Comparison of ENCODE assay signal across 1 fruit fly cellular context in genomic region chr3R:28634981-28635930, dm6.
TF ChIP-seq lines count a peak whose summit lies in the region.

Gene CG10011, minus strand, starts transcription at chr3R:28635099.

TF ChIP-seq in whole organism, embryonic, 481 proteins besides CTCF, POLR2A, EP300 and RAD21 (continued from another document and continues in another):
- TF ChIP-seq tio (GFP tag; optimal IDR thresholded peaks at IDR 0.05; lab: Kevin White, UChicago) (no peak), Drgx (GFP tag; IDR thresholded peaks at IDR 0.05; lab: Robert Waterston, UW) (no peak), CG18619 (GFP tag; optimal IDR thresholded peaks at IDR 0.05; lab: Kevin White, UChicago) (no peak), CG12236 (GFP tag; optimal IDR thresholded peaks at IDR 0.05; lab: Kevin White, UChicago) (no peak), en (GFP tag; optimal IDR thresholded peaks at IDR 0.05; lab: Kevin White, UChicago) (no peak), p53 (GFP tag; optimal IDR thresholded peaks at IDR 0.05; lab: Kevin White, UChicago) (no peak), CG6791 (GFP tag; IDR thresholded peaks at IDR 0.05; lab: Robert Waterston, UW; ENCODE audit: partially characterized antibody) (no peak; the same call in 2 of the 3 replicates), dmrt99B (tag; optimal IDR thresholded peaks at IDR 0.05; lab: Kevin White, UChicago) (no peak), CG17568 (GFP tag; optimal IDR thresholded peaks at IDR 0.05; lab: Kevin White, UChicago) (no peak), Abd-B (GFP tag; optimal IDR thresholded peaks at IDR 0.05; lab: Kevin White, UChicago) (peak; percentile 31), gcm2 (GFP tag; optimal IDR thresholded peaks at IDR 0.05; lab: Kevin White, UChicago) (no peak), Rfx (GFP tag; IDR thresholded peaks at IDR 0.05; lab: Robert Waterston, UW) (peak; percentile 28; the same call in 1 of the 2 replicates), Chrac-16 (GFP tag; optimal IDR thresholded peaks at IDR 0.05; lab: Kevin White, UChicago) (no peak), CG30020 (tag; optimal IDR thresholded peaks at IDR 0.05; lab: Kevin White, UChicago) (peak; percentile 10), CG6765 (GFP tag; optimal IDR thresholded peaks at IDR 0.05; lab: Kevin White, UChicago) (no peak), vvl (GFP tag; IDR thresholded peaks at IDR 0.05; lab: Robert Waterston, UW) (0 out of 2 replicates have a peak, but pooled peaks have one; percentile 25), NC2α (GFP tag; optimal IDR thresholded peaks at IDR 0.05; lab: Kevin White, UChicago) (no peak), CG2120 (GFP tag; optimal IDR thresholded peaks at IDR 0.05; lab: Kevin White, UChicago) (no peak), BtbVII (GFP tag; optimal IDR thresholded peaks at IDR 0.05; lab: Kevin White, UChicago) (peak; percentile 8), CG9817 (tag; optimal IDR thresholded peaks at IDR 0.05; lab: Kevin White, UChicago) (no peak), Gsc (GFP tag; IDR thresholded peaks at IDR 0.05; lab: Robert Waterston, UW) (no peak), CG10431 (GFP tag; optimal IDR thresholded peaks at IDR 0.05; lab: Kevin White, UChicago) (no peak), her (GFP tag; optimal IDR thresholded peaks at IDR 0.05; lab: Kevin White, UChicago) (peak; percentile 99), stc (GFP tag; IDR thresholded peaks at IDR 0.05; lab: Robert Waterston, UW) (no peak), CG17328 (GFP tag; IDR thresholded peaks at IDR 0.05; lab: Robert Waterston, UW) (no peak), Nf-YC (tag; optimal IDR thresholded peaks at IDR 0.05; lab: Kevin White, UChicago) (no peak), MESR4 (GFP tag; optimal IDR thresholded peaks at IDR 0.05; lab: Kevin White, UChicago) (peak; percentile 73), CG4404 (GFP tag; IDR thresholded peaks at IDR 0.05; lab: Robert Waterston, UW) (no peak), CG18476 (GFP tag; optimal IDR thresholded peaks at IDR 0.05; lab: Kevin White, UChicago) (no peak), run (tag; optimal IDR thresholded peaks at IDR 0.05; lab: Kevin White, UChicago) (no peak), tin (GFP tag; optimal IDR thresholded peaks at IDR 0.05; lab: Kevin White, UChicago) (no peak), CkIIα-i1 (GFP tag; IDR thresholded peaks at IDR 0.05; lab: Robert Waterston, UW) (no peak), cas (GFP tag; IDR thresholded peaks at IDR 0.05; lab: Robert Waterston, UW) (no peak), pnt (GFP tag; optimal IDR thresholded peaks at IDR 0.05; lab: Kevin White, UChicago) (no peak), mirr (GFP tag; optimal IDR thresholded peaks at IDR 0.05; lab: Kevin White, UChicago) (no peak), tll (GFP tag; optimal IDR thresholded peaks at IDR 0.05; lab: Kevin White, UChicago) (no peak), luna (GFP tag; optimal IDR thresholded peaks at IDR 0.05; lab: Kevin White, UChicago) (no peak), Neu2 (GFP tag; optimal IDR thresholded peaks at IDR 0.05; lab: Kevin White, UChicago; ENCODE audit: borderline replicate concordance) (no peak), lola (GFP tag; optimal IDR thresholded peaks at IDR 0.05; lab: Kevin White, UChicago) (no peak), CG13775 (GFP tag; optimal IDR thresholded peaks at IDR 0.05; lab: Kevin White, UChicago) (no peak), CG13894 (tag; optimal IDR thresholded peaks at IDR 0.05; lab: Kevin White, UChicago) (peak; percentile 77), pho (GFP tag; optimal IDR thresholded peaks at IDR 0.05; lab: Kevin White, UChicago) (no peak), fru (optimal IDR thresholded peaks at IDR 0.05; lab: Kevin White, UChicago) (no peak), Sox100B (GFP tag; optimal IDR thresholded peaks at IDR 0.05; lab: Kevin White, UChicago) (no peak), CG33557 (GFP tag; optimal IDR thresholded peaks at IDR 0.05; lab: Kevin White, UChicago) (no peak), HmgD (GFP tag; optimal IDR thresholded peaks at IDR 0.05; lab: Kevin White, UChicago) (no peak), CG6689 (GFP tag; IDR thresholded peaks at IDR 0.05; lab: Robert Waterston, UW) (no peak), CG16863 (GFP tag; optimal IDR thresholded peaks at IDR 0.05; lab: Kevin White, UChicago) (no peak), CG6175 (GFP tag; IDR thresholded peaks at IDR 0.05; lab: Robert Waterston, UW) (no peak), hkb (optimal IDR thresholded peaks at IDR 0.05; lab: Kevin White, UChicago) (peak; percentile 92), hkb (GFP tag; IDR thresholded peaks at IDR 0.05; lab: Robert Waterston, UW) (peak; percentile 20; the same call in 1 of the 2 replicates), dmrt11E (tag; optimal IDR thresholded peaks at IDR 0.05; lab: Kevin White, UChicago) (no peak), CG33213 (GFP tag; optimal IDR thresholded peaks at IDR 0.05; lab: Kevin White, UChicago) (peak; percentile 3), trem (tag; optimal IDR thresholded peaks at IDR 0.05; lab: Kevin White, UChicago) (peak; percentile 18), Ets65A (GFP tag; lab: Kevin White, UChicago) (peak; percentile 33), bcd (GFP tag; optimal IDR thresholded peaks at IDR 0.05; lab: Kevin White, UChicago) (no peak), CG13296 (GFP tag; optimal IDR thresholded peaks at IDR 0.05; lab: Kevin White, UChicago) (no peak), hb (GFP tag; IDR thresholded peaks at IDR 0.05; lab: Robert Waterston, UW; ENCODE audit: partially characterized antibody) (0 out of 3 replicates have a peak, but pooled peaks have one; percentile 18), CG8089 (GFP tag; optimal IDR thresholded peaks at IDR 0.05; lab: Kevin White, UChicago) (no peak), CG14014 (GFP tag; IDR thresholded peaks at IDR 0.05; lab: Robert Waterston, UW) (no peak), Gug (GFP tag; IDR thresholded peaks at IDR 0.05; lab: Robert Waterston, UW) (peak; percentile 6; the same call in 1 of the 4 replicates), Meics (GFP tag; optimal IDR thresholded peaks at IDR 0.05; lab: Kevin White, UChicago) (no peak), Blimp-1 (GFP tag; optimal IDR thresholded peaks at IDR 0.05; lab: Kevin White, UChicago) (no peak), grn (GFP tag; optimal IDR thresholded peaks at IDR 0.05; lab: Kevin White, UChicago) (peak; percentile 92), Bdp1 (GFP tag; optimal IDR thresholded peaks at IDR 0.05; lab: Kevin White, UChicago) (no peak), Opbp (GFP tag; IDR thresholded peaks at IDR 0.05; lab: Robert Waterston, UW; ENCODE audit: partially characterized antibody) (peak; percentile 57; the same call in 2 of the 3 replicates), CG3995 (GFP tag; optimal IDR thresholded peaks at IDR 0.05; lab: Kevin White, UChicago) (peak; percentile 27), Hmr (GFP tag; optimal IDR thresholded peaks at IDR 0.05; lab: Kevin White, UChicago) (no peak), CG18011 (GFP tag; optimal IDR thresholded peaks at IDR 0.05; lab: Kevin White, UChicago) (no peak), CG11696 (GFP tag; IDR thresholded peaks at IDR 0.05; lab: Robert Waterston, UW) (no peak), zfh1 (GFP tag; IDR thresholded peaks at IDR 0.05; lab: Robert Waterston, UW) (no peak), CG9437 (GFP tag; optimal IDR thresholded peaks at IDR 0.05; lab: Kevin White, UChicago) (no peak), CG2129 (GFP tag; IDR thresholded peaks at IDR 0.05; lab: Robert Waterston, UW; ENCODE audit: partially characterized antibody) (no peak), CG6654 (GFP tag; optimal IDR thresholded peaks at IDR 0.05; lab: Kevin White, UChicago) (no peak), Dbx (GFP tag; IDR thresholded peaks at IDR 0.05; lab: Robert Waterston, UW) (0 out of 3 replicates have a peak, but pooled peaks have one; percentile 33), Sin3A (optimal IDR thresholded peaks at IDR 0.05; lab: Kevin White, UChicago) (peak; percentile 97), gem (tag; optimal IDR thresholded peaks at IDR 0.05; lab: Kevin White, UChicago) (no peak), CG9876 (GFP tag; optimal IDR thresholded peaks at IDR 0.05; lab: Kevin White, UChicago) (no peak), Doc3 (GFP tag; IDR thresholded peaks at IDR 0.05; lab: Robert Waterston, UW; ENCODE audit: partially characterized antibody) (no peak), kay (GFP tag; optimal IDR thresholded peaks at IDR 0.05; lab: Kevin White, UChicago) (no peak), CG11723 (GFP tag; optimal IDR thresholded peaks at IDR 0.05; lab: Kevin White, UChicago) (no peak), Dip2 (GFP tag; IDR thresholded peaks at IDR 0.05; lab: Robert Waterston, UW) (peak; percentile 93), Fer2 (tag; optimal IDR thresholded peaks at IDR 0.05; lab: Kevin White, UChicago) (no peak), Atf6 (GFP tag; IDR thresholded peaks at IDR 0.05; lab: Robert Waterston, UW) (no peak), lbe (GFP tag; optimal IDR thresholded peaks at IDR 0.05; lab: Kevin White, UChicago) (no peak), HLH4C (GFP tag; IDR thresholded peaks at IDR 0.05; lab: Robert Waterston, UW; ENCODE audit: partially characterized antibody) (no peak; the same call in 2 of the 3 replicates), CG11504 (tag; optimal IDR thresholded peaks at IDR 0.05; lab: Kevin White, UChicago) (no peak), CG10565 (GFP tag; optimal IDR thresholded peaks at IDR 0.05; lab: Kevin White, UChicago) (no peak), lab (GFP tag; optimal IDR thresholded peaks at IDR 0.05; lab: Kevin White, UChicago) (no peak), Aef1 (GFP tag; IDR thresholded peaks at IDR 0.05; lab: Robert Waterston, UW) (no peak), CG31388 (GFP tag; optimal IDR thresholded peaks at IDR 0.05; lab: Kevin White, UChicago) (no peak), CG1024 (GFP tag; IDR thresholded peaks at IDR 0.05; lab: Robert Waterston, UW) (no peak), Dref (GFP tag; IDR thresholded peaks at IDR 0.05; lab: Robert Waterston, UW) (peak; percentile 32), H15 (GFP tag; IDR thresholded peaks at IDR 0.05; lab: Robert Waterston, UW) (no peak), CG12299 (tag; optimal IDR thresholded peaks at IDR 0.05; lab: Kevin White, UChicago) (no peak), Scr (GFP tag; IDR thresholded peaks at IDR 0.05; lab: Robert Waterston, UW; ENCODE audit: partially characterized antibody) (peak; percentile 27; the same call in 1 of the 2 replicates), CG11560 (tag; IDR thresholded peaks at IDR 0.05; lab: Robert Waterston, UW) (no peak), ci (GFP tag; IDR thresholded peaks at IDR 0.05; lab: Robert Waterston, UW) (peak; percentile 20; the same call in 1 of the 3 replicates), org-1 (GFP tag; optimal IDR thresholded peaks at IDR 0.05; lab: Kevin White, UChicago) (no peak), Sry-δ (GFP tag; optimal IDR thresholded peaks at IDR 0.05; lab: Kevin White, UChicago) (peak; percentile 1), hth (optimal IDR thresholded peaks at IDR 0.05; lab: Kevin White, UChicago) (no peak), CG15073 (GFP tag; optimal IDR thresholded peaks at IDR 0.05; lab: Kevin White, UChicago) (no peak), CG3847 (GFP tag; IDR thresholded peaks at IDR 0.05; lab: Robert Waterston, UW) (no peak; the same call in 1 of the 2 replicates), ham (GFP tag; IDR thresholded peaks at IDR 0.05; lab: Robert Waterston, UW) (no peak), psq (GFP tag; optimal IDR thresholded peaks at IDR 0.05; lab: Kevin White, UChicago) (no peak), CG10654 (GFP tag; optimal IDR thresholded peaks at IDR 0.05; lab: Kevin White, UChicago) (no peak), CG2202 (tag; optimal IDR thresholded peaks at IDR 0.05; lab: Kevin White, UChicago) (no peak), klu (GFP tag; IDR thresholded peaks at IDR 0.05; lab: Robert Waterston, UW) (no peak), Six4 (GFP tag; optimal IDR thresholded peaks at IDR 0.05; lab: Kevin White, UChicago) (no peak), trh (GFP tag; optimal IDR thresholded peaks at IDR 0.05; lab: Kevin White, UChicago) (no peak), CG8388 (GFP tag; optimal IDR thresholded peaks at IDR 0.05; lab: Kevin White, UChicago) (no peak), ac (GFP tag; optimal IDR thresholded peaks at IDR 0.05; lab: Kevin White, UChicago) (no peak), H2.0 (GFP tag; IDR thresholded peaks at IDR 0.05; lab: Robert Waterston, UW) (no peak), CG18764 (GFP tag; optimal IDR thresholded peaks at IDR 0.05; lab: Kevin White, UChicago) (no peak), CG15696 (tag; optimal IDR thresholded peaks at IDR 0.05; lab: Kevin White, UChicago) (no peak), CG8478 (optimal IDR thresholded peaks at IDR 0.05; lab: Kevin White, UChicago) (peak; percentile 86), twi (tag; optimal IDR thresholded peaks at IDR 0.05; lab: Kevin White, UChicago) (no peak), CG17802 (tag; optimal IDR thresholded peaks at IDR 0.05; lab: Kevin White, UChicago) (peak; percentile 60), Hr78 (GFP tag; optimal IDR thresholded peaks at IDR 0.05; lab: Kevin White, UChicago) (no peak), schlank (tag; optimal IDR thresholded peaks at IDR 0.05; lab: Kevin White, UChicago) (no peak), otp (GFP tag; IDR thresholded peaks at IDR 0.05; lab: Robert Waterston, UW) (no peak), Atf3 (GFP tag; optimal IDR thresholded peaks at IDR 0.05; lab: Kevin White, UChicago) (no peak), HmgZ (tag; optimal IDR thresholded peaks at IDR 0.05; lab: Kevin White, UChicago) (peak; percentile 49), Deaf1 (tag; optimal IDR thresholded peaks at IDR 0.05; lab: Kevin White, UChicago) (no peak), eve (GFP tag; optimal IDR thresholded peaks at IDR 0.05; lab: Kevin White, UChicago) (no peak), ab (GFP tag; optimal IDR thresholded peaks at IDR 0.05; lab: Kevin White, UChicago) (no peak), rib (GFP tag; IDR thresholded peaks at IDR 0.05; lab: Robert Waterston, UW) (no peak), Ets97D (GFP tag; optimal IDR thresholded peaks at IDR 0.05; lab: Kevin White, UChicago) (peak; percentile 47), Atf-2 (GFP tag; optimal IDR thresholded peaks at IDR 0.05; lab: Kevin White, UChicago) (no peak), oc (tag; optimal IDR thresholded peaks at IDR 0.05; lab: Kevin White, UChicago) (no peak), CG31365 (tag; optimal IDR thresholded peaks at IDR 0.05; lab: Kevin White, UChicago) (peak; percentile 91), CG8359 (GFP tag; optimal IDR thresholded peaks at IDR 0.05; lab: Kevin White, UChicago; ENCODE audit: borderline replicate concordance) (no peak), dm (GFP tag; optimal IDR thresholded peaks at IDR 0.05; lab: Kevin White, UChicago) (no peak), HLH54F (GFP tag; optimal IDR thresholded peaks at IDR 0.05; lab: Kevin White, UChicago) (no peak), CG12942 (GFP tag; optimal IDR thresholded peaks at IDR 0.05; lab: Kevin White, UChicago) (no peak), bab2 (GFP tag; optimal IDR thresholded peaks at IDR 0.05; lab: Kevin White, UChicago) (no peak), CG1602 (GFP tag; optimal IDR thresholded peaks at IDR 0.05; lab: Kevin White, UChicago) (no peak)
